Worm (Caenorhabditis elegans) whole organism, late embryonic: Measurements from ENCODE around the gene sorf-1.

ENCODE experiments used
- C08G9.2 ChIP-seq: sonication (generic microtip); optimal IDR thresholded peaks from 2 replicates; lab custom pipeline; 2016; ENCODE audit warnings: mild to moderate bottlenecking, missing genetic modification characterization, moderate library complexity, missing compliant biosample characterization
- F13H6.1 ChIP-seq: sonication (generic microtip); optimal IDR thresholded peaks from 2 replicates; lab custom pipeline; 2016; ENCODE audit warnings: missing genetic modification characterization, missing compliant biosample characterization
- K02D7.2 ChIP-seq: sonication (generic microtip); optimal IDR thresholded peaks from 2 replicates; lab custom pipeline; 2017; ENCODE audit warnings: mild to moderate bottlenecking, missing genetic modification characterization, missing compliant biosample characterization
- ama-1 ChIP-seq: fragments of 150-350 bp; optimal IDR thresholded peaks from 2 replicates; lab custom pipeline; 2014
- ceh-22 ChIP-seq: sonication (generic microtip); optimal IDR thresholded peaks from 2 replicates; lab custom pipeline; 2017; ENCODE audit warnings: missing biosample characterization, missing genetic modification characterization
- ceh-45 ChIP-seq: fragments of 200-800 bp; sonication (Bioruptor generic); IDR thresholded peaks from 2 replicates; pipeline ENCODE4 v1.3.6; 2022; ENCODE audit warnings: missing genetic modification reagents, missing genetic modification characterization, missing compliant biosample characterization
- dve-1 ChIP-seq: sonication (generic microtip); optimal IDR thresholded peaks from 2 replicates; lab custom pipeline; 2017; ENCODE audit warnings: antibody characterized with exemption, mild to moderate bottlenecking, missing genetic modification characterization, missing compliant biosample characterization
- ets-4 ChIP-seq: sonication (generic microtip); optimal IDR thresholded peaks from 2 replicates; lab custom pipeline; 2016; ENCODE audit warnings: missing genetic modification characterization, missing compliant biosample characterization
- nhr-11 ChIP-seq: fragments of 150-350 bp; optimal IDR thresholded peaks from 2 replicates; lab custom pipeline; 2014; ENCODE audit warnings: missing biosample characterization, missing genetic modification characterization
- npax-4 ChIP-seq: sonication (generic microtip); optimal IDR thresholded peaks from 2 replicates; lab custom pipeline; 2016; ENCODE audit warnings: missing genetic modification characterization, missing compliant biosample characterization
- pha-4 ChIP-seq: fragments of 150-350 bp; optimal IDR thresholded peaks from 2 replicates; lab custom pipeline; 2018; ENCODE audit warnings: missing biosample characterization, missing genetic modification reagents, missing genetic modification characterization
- pqm-1 ChIP-seq: sonication (generic microtip); optimal IDR thresholded peaks from 2 replicates; lab custom pipeline; 2016; ENCODE audit warnings: missing genetic modification characterization, missing compliant biosample characterization
- sox-2 ChIP-seq: fragments of 200-800 bp; sonication (Bioruptor generic); IDR thresholded peaks from 2 replicates; pipeline ENCODE4 v1.3.6; 2022; ENCODE audit warnings: missing genetic modification reagents, missing genetic modification characterization, missing compliant biosample characterization

DNA sequence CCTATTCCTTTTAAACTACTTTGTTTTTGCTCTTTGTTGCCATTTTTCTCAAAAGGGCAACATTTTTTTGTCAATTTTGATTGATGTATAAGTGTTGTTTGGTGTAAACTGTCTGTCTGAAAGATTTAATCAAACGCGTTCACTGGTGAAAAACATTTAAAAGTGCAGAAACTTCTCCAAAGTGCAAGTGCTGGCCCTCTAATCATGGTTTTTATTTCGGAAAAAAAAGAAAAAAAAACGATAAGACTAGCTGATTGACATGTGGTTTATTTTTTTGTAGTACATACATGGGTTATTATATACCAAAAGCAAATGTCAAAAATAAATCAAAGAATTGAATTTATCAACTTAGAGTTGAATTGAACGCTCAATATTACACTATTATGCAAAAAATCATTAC, 16.7 kb downstream of the sorf-1 start, which contains the start of gene dhs-26:
- TF ChIP-seq nhr-11 (tag; lab: Kevin White, UChicago) (no peak), ama-1 (lab: Kevin White, UChicago) (no peak), npax-4 (no peak), ceh-22 (tag; lab: Kevin White, UChicago) (no peak), ceh-45 (no peak), C08G9.2 (tag; lab: Kevin White, UChicago) (no peak), dve-1 (tag; lab: Kevin White, UChicago) (no peak), sox-2 (GFP tag; lab: Robert Waterston, UW) (no peak), pqm-1 (tag; lab: Kevin White, UChicago) (no peak), K02D7.2 (tag; lab: Kevin White, UChicago) (no peak), ets-4 (tag; lab: Kevin White, UChicago) (no peak), F13H6.1 (tag; lab: Kevin White, UChicago) (no peak), pha-4 (no peak)
